Worm (Caenorhabditis elegans) whole organism, early embryonic: ENCODE data around the gene lin-40.

Experiments used
- B0310.2 ChIP-seq: sonication (generic microtip); optimal IDR thresholded peaks from 2 replicates; lab custom pipeline; 2016; ENCODE audit warnings: mild to moderate bottlenecking, missing genetic modification characterization, missing compliant biosample characterization
- F13C5.2 ChIP-seq: sonication (generic microtip); optimal IDR thresholded peaks from 2 replicates; lab custom pipeline; 2017; ENCODE audit warnings: mild to moderate bottlenecking, missing genetic modification characterization, inconsistent platforms, missing compliant biosample characterization
- aly-1 ChIP-seq: sonication (generic microtip); optimal IDR thresholded peaks from 2 replicates; lab custom pipeline; 2016; ENCODE audit warnings: missing genetic modification characterization, missing compliant biosample characterization
- ama-1 ChIP-seq: fragments of 150-350 bp; optimal IDR thresholded peaks from 2 replicates; lab custom pipeline; 2014
- ceh-13 ChIP-seq: fragments of 200-800 bp; sonication (Bioruptor generic); optimal IDR thresholded peaks from 2 replicates; lab custom pipeline; 2018; ENCODE audit warnings: mild to moderate bottlenecking, missing genetic modification characterization, missing compliant biosample characterization
- ceh-36 ChIP-seq: sonication (generic microtip); optimal IDR thresholded peaks from 2 replicates; lab custom pipeline; 2016; ENCODE audit warnings: missing genetic modification characterization, inconsistent platforms, missing compliant biosample characterization
- ets-7 ChIP-seq: sonication (generic microtip); optimal IDR thresholded peaks from 2 replicates; lab custom pipeline; 2016; ENCODE audit warnings: missing genotype, missing genetic modification characterization, missing compliant biosample characterization
- flt-1 ChIP-seq: fragments of 200-800 bp; sonication (Bioruptor generic); IDR thresholded peaks from 2 replicates; pipeline ENCODE4 v1.3.6; 2022; ENCODE audit warnings: missing genetic modification characterization, missing compliant biosample characterization
- hmbx-1 ChIP-seq: sonication (generic microtip); optimal IDR thresholded peaks from 2 replicates; lab custom pipeline; 2016; ENCODE audit warnings: mild to moderate bottlenecking, missing genetic modification characterization, missing compliant biosample characterization
- hmg-4 ChIP-seq: fragments of 200-800 bp; sonication (Bioruptor generic); optimal IDR thresholded peaks from 2 replicates; lab custom pipeline; 2018; ENCODE audit warnings: mild to moderate bottlenecking, missing genetic modification characterization, missing compliant biosample characterization
- hnd-1 ChIP-seq: sonication (generic microtip); optimal IDR thresholded peaks from 2 replicates; lab custom pipeline; 2016; ENCODE audit warnings: missing genetic modification characterization, missing compliant biosample characterization
- pes-1 ChIP-seq: fragments of 200-800 bp; sonication (Bioruptor generic); IDR thresholded peaks from 2 replicates; pipeline ENCODE4 v1.3.6; 2022; ENCODE audit warnings: missing genetic modification reagents, missing genetic modification characterization, missing compliant biosample characterization
- scrt-1 ChIP-seq: fragments of 200-800 bp; sonication (Bioruptor generic); IDR thresholded peaks from 2 replicates; pipeline ENCODE4 v1.3.6; 2022; ENCODE audit warnings: missing genetic modification characterization, missing compliant biosample characterization
- sea-1 ChIP-seq: fragments of 200-800 bp; sonication (Bioruptor generic); conservative IDR thresholded peaks from 2 replicates; pipeline ENCODE4 v1.3.6; 2022; ENCODE audit warnings: missing genetic modification characterization, missing compliant biosample characterization
- tbx-11 ChIP-seq: fragments of 200-800 bp; sonication (Bioruptor generic); IDR thresholded peaks from 2 replicates; pipeline ENCODE4 v1.3.6; 2022; ENCODE audit warnings: missing genetic modification characterization, missing compliant biosample characterization
- tbx-37 ChIP-seq: fragments of 200-800 bp; sonication (Bioruptor generic); conservative IDR thresholded peaks from 2 replicates; pipeline ENCODE4 v1.3.6; 2022; ENCODE audit warnings: missing genetic modification reagents, missing genetic modification characterization, missing compliant biosample characterization
- tra-4 ChIP-seq: sonication (generic microtip); optimal IDR thresholded peaks from 2 replicates; lab custom pipeline; 2017; ENCODE audit warnings: missing genetic modification characterization, missing compliant biosample characterization

Gene lin-40

DNA sequence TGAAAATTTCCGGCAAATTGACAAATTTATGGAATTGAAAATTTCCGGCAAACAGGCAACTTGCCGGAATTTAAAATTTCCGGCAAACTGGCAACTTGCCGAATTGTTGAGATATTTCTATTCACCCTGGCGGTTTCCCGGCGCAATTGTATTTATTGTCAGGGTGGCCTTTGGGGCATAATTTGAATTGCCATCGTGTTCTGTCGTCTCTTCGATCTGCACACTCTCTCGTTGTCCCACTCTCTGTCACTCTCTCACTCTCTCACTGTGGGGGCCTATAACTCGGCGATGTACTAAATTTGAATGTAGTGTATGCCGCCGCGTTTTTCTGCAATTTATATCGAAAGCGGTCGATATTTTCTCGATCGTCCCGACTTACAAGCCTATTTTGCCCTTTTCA is 1.8 kb upstream of the lin-40 start:
- TF ChIP-seq F13C5.2 (tag; lab: Kevin White, UChicago) = no peak
- no peak for TF ChIP-seq sea-1 (GFP tag; lab: Robert Waterston, UW)

DNA sequence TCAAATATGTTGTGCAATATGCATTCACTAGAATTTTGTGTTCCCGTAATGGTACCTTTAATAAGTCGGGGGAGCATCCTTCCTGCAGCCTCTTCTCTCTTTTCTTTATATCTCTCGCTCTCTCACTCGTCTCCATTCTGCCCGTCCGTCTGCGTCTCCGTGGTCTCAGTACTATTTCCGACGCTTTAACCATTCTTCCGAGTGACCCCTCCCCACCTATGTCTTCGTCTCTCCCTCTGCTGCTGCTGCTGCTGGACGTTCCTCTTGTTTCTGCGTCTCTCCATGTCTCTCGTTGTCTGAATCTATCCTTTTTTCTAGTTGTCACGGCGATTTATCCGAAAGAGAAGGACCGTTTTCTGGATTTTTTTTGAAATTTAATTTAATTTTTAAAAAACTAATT is 900 bp upstream of the lin-40 start:
- TF ChIP-seq hmg-4 (no peak), scrt-1 (no peak), pes-1 (no peak), ama-1 (lab: Kevin White, UChicago) (no peak), sea-1 (GFP tag; lab: Robert Waterston, UW) (no peak), tbx-11 (GFP tag; lab: Robert Waterston, UW) (no peak), B0310.2 (no peak), aly-1 (tag; lab: Kevin White, UChicago) (no peak), tbx-37 (GFP tag; lab: Robert Waterston, UW) (no peak), ceh-13 (GFP tag; lab: Kevin White, UChicago) (no peak), tra-4 (tag; lab: Kevin White, UChicago) (no peak), hmbx-1 (tag; lab: Kevin White, UChicago) (no peak)

DNA sequence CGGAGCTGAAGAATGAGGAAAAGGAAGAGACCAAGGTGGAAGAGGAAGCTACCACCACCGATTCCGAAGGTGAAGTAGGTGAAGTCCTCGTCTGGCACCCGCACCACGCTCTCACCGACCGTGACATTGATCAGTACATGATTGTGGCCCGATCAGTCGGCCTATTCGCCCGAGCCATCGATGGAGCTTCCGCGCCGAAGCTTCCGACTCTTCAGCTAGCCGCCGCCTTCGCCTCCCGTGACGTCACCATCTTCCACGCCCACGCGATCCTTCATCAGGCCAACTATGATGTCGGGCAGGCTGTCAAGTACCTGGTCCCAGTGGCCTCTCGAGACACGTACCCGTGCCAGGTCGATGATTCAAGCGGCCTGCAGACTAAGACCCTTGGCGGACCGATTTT is 1.4 kb downstream of the lin-40 start:
- TF ChIP-seq hmbx-1 (tag; lab: Kevin White, UChicago) (no peak), flt-1 (GFP tag; lab: Robert Waterston, UW) (no peak), ceh-36 (no peak), pes-1 (no peak), ama-1 (lab: Kevin White, UChicago) (no peak), ceh-13 (GFP tag; lab: Kevin White, UChicago) (no peak), B0310.2 (no peak), tra-4 (tag; lab: Kevin White, UChicago) (no peak), ets-7 (tag; lab: Kevin White, UChicago) (no peak), sea-1 (GFP tag; lab: Robert Waterston, UW) (no peak), tbx-37 (GFP tag; lab: Robert Waterston, UW) (no peak), tbx-11 (GFP tag; lab: Robert Waterston, UW) (no peak), F13C5.2 (tag; lab: Kevin White, UChicago) (no peak), aly-1 (tag; lab: Kevin White, UChicago) (no peak), scrt-1 (no peak), hmg-4 (no peak), hnd-1 (tag; lab: Kevin White, UChicago) (no peak)

DNA sequence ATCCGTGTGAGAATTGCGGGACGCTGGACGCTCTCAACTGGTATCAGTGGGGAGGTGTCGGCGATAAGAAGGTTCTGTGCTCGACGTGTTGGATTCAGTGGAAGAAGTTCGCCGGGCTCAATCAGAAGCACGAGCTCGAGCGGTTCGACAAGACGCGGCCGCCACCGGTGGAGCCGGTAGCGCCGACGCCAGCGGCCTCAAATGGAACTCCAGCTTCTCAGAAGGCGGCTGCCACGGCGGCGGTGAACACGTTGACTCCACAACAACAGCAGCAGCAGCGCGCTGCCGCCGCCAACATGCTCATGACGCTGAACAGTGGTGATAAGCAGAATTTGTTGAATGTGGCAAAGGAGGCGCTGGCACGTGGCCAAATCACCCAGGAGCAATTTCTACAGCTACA is 2.1 kb downstream of the lin-40 start:
- no peak for TF ChIP-seq hmg-4
- TF ChIP-seq hnd-1 (tag; lab: Kevin White, UChicago) = no peak
- no peak for TF ChIP-seq hmbx-1 (tag; lab: Kevin White, UChicago)

DNA sequence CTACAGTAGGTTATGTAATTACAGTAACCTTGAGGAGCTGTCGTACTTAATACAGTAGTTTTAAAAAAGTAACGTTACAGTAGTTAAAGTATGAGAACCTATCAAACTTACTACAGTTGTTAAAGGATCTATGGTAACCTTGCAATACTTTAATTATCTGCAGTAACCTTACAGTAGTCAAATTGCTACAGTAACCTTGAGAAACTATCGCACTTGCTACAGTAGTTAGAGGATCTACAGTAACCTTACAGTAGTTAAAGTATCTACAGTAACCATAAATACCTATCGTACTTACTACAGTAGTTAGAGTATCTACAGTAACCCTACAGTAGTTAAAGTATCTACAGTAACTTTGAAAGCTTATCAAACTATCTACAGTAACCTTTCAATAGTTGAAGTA is 6.8 kb downstream of the lin-40 start:
- TF ChIP-seq aly-1 (tag; lab: Kevin White, UChicago) = no peak
- TF ChIP-seq pes-1 = no peak

DNA sequence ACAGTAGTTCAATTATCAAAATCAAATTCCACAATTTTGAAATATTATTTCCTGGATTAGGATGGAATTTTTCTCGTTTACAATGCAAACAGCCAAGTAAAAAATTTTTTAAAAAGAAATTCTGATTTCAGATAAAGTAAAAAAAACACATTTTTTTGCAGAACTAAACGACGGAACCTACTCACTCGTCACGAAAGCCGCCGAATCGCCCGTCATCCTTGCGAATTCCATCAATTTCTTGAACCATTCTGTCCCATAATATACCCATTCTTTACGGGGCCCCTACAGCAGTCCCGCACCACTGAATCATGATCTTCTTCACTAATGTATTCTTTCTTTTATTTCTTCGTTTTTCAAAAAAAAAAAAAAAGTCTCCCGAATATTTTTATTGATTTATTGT is 7.4 kb downstream of the lin-40 start:
- TF ChIP-seq tbx-37 (GFP tag; lab: Robert Waterston, UW) = no peak
- TF ChIP-seq tbx-11 (GFP tag; lab: Robert Waterston, UW) = no peak
- no peak for TF ChIP-seq scrt-1
- TF ChIP-seq ceh-13 (GFP tag; lab: Kevin White, UChicago) = no peak
- no peak for TF ChIP-seq ets-7 (tag; lab: Kevin White, UChicago)
- TF ChIP-seq flt-1 (GFP tag; lab: Robert Waterston, UW) = no peak
- TF ChIP-seq aly-1 (tag; lab: Kevin White, UChicago) = no peak
- no peak for TF ChIP-seq pes-1
- TF ChIP-seq F13C5.2 (tag; lab: Kevin White, UChicago) = no peak
- TF ChIP-seq ama-1 (lab: Kevin White, UChicago) = no peak
- no peak for TF ChIP-seq tra-4 (tag; lab: Kevin White, UChicago)
- TF ChIP-seq ceh-36 = no peak

DNA sequence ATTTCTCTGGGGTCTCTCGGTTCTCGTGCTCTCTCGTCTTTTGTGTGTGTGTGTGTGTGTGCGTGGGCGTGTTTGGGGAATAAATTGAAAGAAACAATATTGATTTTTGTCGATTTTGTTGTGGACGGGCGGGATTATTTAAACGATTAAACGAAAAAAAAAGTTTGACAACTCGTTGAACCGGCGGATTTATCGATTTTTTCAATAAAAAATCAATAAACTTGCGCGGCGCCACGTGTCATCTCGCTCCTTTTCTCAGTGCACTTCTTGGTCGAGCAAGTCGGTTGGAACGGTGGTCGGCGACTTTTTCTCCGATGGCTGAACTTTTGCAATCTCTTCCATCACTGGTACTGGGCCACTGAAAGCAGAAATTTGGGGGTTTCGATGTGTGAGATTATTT is 8.2 kb downstream of the lin-40 start:
- TF ChIP-seq B0310.2 = no peak
- peak; percentile 14 for TF ChIP-seq ceh-36

DNA sequence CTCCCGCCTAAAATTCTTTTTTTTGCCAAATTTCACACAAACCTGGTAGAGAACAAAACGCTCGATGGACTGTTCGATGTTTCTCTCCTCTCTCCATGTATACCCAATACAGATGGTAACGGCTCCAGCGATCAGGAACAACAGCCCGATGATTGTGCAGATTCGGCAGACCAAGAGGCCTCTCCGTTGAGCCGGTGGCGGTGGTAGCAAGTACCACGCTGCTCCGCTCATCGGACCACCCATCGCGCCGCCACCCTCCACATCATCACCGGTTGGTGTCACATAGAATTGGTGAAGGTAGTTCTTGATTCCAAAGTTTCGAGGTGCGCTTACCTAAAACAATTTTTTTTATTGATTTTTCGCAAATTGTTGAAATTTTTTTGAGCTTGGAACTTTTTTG is 10.0 kb downstream of the lin-40 start:
- TF ChIP-seq B0310.2 (no peak), ets-7 (tag; lab: Kevin White, UChicago) (no peak)

DNA sequence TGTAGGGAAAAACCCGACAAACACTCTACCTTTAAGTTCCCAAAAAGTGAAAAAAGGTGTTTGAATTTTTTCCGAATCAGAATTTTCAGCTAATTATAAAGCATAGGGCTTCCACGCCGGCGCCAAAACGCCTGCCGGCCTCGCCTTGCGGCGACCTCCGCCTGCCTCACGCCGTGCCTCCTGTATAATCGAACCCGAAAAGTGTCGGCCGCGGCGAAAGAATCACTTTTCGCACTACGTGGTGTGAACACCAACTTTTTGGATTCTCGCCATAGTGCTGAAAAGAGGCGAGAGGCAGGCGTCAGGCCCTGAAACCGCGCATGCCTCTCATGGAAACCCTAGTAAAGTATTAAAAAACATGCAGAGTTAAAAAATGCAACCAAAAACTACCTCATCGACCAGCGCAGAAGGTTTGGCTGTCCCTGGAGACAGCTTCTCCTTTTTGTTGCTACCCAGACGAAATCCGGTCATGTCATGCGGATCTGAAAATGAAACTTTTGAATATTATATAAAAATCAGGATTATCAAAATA is 10.8 kb downstream of the lin-40 start, which contains the start of gene nrsn-1:
Gene nrsn-1, minus strand, starts transcription at position 482 of the 532 bp plus-strand sequence.
- TF ChIP-seq scrt-1 (no peak), ets-7 (tag; lab: Kevin White, UChicago) (no peak), B0310.2 (no peak), ama-1 (lab: Kevin White, UChicago) (no peak), hmbx-1 (tag; lab: Kevin White, UChicago) (no peak), pes-1 (no peak), hnd-1 (tag; lab: Kevin White, UChicago) (no peak), ceh-36 (no peak), ceh-13 (GFP tag; lab: Kevin White, UChicago) (no peak), tbx-37 (GFP tag; lab: Robert Waterston, UW) (no peak), hmg-4 (no peak), sea-1 (GFP tag; lab: Robert Waterston, UW) (no peak), flt-1 (GFP tag; lab: Robert Waterston, UW) (no peak), F13C5.2 (tag; lab: Kevin White, UChicago) (no peak), aly-1 (tag; lab: Kevin White, UChicago) (no peak), tbx-11 (GFP tag; lab: Robert Waterston, UW) (no peak), tra-4 (tag; lab: Kevin White, UChicago) (no peak)
